Worm (Caenorhabditis elegans): ENCODE results near the gene mnr-1.

Gene mnr-1

DNA sequence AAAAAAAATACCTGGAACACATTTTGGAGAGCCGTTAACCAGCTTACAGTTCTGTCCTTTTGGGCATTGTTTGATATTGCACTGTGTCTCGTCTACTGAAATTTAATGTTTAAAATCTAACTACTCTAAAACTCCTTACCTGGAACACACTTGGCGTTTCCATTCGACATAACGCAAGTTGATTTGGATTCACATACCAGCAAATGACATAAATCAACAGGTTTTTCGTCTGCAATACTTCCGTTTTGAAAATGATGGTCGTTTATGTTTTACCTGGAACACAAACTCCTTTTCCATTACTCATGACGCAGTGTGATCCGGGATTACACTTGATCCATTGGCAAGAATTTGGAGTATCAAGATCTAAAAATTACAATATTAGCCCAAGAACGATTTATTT, 29.2 kb upstream of the mnr-1 start:
- TF ChIP-seq zip-8 (tag; optimal IDR thresholded peaks at IDR 0.05) (no peak), lin-13 (tag; optimal IDR thresholded peaks at IDR 0.05) (no peak), mep-1 (tag; optimal IDR thresholded peaks at IDR 0.05) (no peak), mab-5 (tag; optimal IDR thresholded peaks at IDR 0.05) (no peak), blmp-1 (tag; optimal IDR thresholded peaks at IDR 0.05) (no peak), ceh-39 (tag; optimal IDR thresholded peaks at IDR 0.05) (no peak), nhr-76 (tag; optimal IDR thresholded peaks at IDR 0.05) (no peak), lin-32 (GFP tag; optimal IDR thresholded peaks at IDR 0.05) (no peak), flh-1 (GFP tag; optimal IDR thresholded peaks at IDR 0.05) (no peak), elt-1 (tag; optimal IDR thresholded peaks at IDR 0.05; ENCODE audit: borderline replicate concordance, insufficient read depth) (no peak), nhr-2 (tag; optimal IDR thresholded peaks at IDR 0.05) (no peak), cnd-1 (tag; optimal IDR thresholded peaks at IDR 0.05) (no peak), unc-62 (GFP tag; optimal IDR thresholded peaks at IDR 0.05) (no peak)

DNA sequence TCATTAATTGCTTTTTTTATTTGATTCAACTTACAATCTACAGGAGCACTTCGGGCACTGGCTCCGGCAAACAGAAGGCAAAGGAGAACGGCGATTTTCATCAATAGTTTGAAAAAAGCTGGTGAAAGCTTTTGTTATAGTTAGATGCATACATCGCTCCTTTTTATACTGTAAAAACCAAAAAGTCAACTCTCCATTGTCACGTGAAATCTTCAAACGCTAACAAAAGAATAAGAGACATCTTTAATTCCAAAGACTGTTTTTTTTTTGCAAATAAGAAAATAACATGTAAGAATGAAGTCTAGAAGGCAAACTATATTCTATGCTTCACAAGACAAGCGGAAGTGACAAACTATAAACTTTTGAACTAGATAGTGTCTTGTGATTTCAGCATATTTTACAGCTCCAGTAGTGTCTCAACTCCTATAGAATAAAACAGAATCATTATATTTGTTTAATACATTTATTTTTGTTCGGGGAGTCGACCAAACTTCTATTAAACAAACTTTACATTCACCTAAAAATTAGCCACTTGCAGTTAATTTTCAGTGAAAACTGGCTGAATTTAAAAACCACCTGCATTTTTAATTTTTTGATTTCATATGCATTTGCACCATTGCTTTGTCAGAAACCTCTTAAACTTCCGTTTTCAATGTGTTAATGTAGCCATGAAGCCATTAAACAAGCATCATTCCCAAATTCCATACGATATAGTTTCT, 28.2 kb upstream of the mnr-1 start, which contains the start of the genes F46B3.9 and srz-18:
TSS of gene F46B3.9 (minus strand) at position 101 of the 719 bp plus-strand sequence.
TSS of gene srz-18 (plus strand) at position 669 of the 719 bp plus-strand sequence.
- TF ChIP-seq mab-5 (tag; optimal IDR thresholded peaks at IDR 0.05) (no peak), pha-4 (tag; optimal IDR thresholded peaks at IDR 0.05) (no peak), cnd-1 (tag; optimal IDR thresholded peaks at IDR 0.05) (no peak), nhr-28 (tag; optimal IDR thresholded peaks at IDR 0.05) (no peak), flh-1 (GFP tag; optimal IDR thresholded peaks at IDR 0.05) (no peak), nhr-12 (tag; optimal IDR thresholded peaks at IDR 0.05) (no peak), snpc-4 (tag; optimal IDR thresholded peaks at IDR 0.05) (no peak), ceh-43 (GFP tag; optimal IDR thresholded peaks at IDR 0.05) (no peak), sem-2 (GFP tag; optimal IDR thresholded peaks at IDR 0.05) (no peak), bed-3 (GFP tag; optimal IDR thresholded peaks at IDR 0.05) (no peak), ces-1 (GFP tag; optimal IDR thresholded peaks at IDR 0.05) (no peak), tbx-8 (GFP tag; optimal IDR thresholded peaks at IDR 0.05) (no peak), nhr-76 (tag; optimal IDR thresholded peaks at IDR 0.05) (no peak)

DNA sequence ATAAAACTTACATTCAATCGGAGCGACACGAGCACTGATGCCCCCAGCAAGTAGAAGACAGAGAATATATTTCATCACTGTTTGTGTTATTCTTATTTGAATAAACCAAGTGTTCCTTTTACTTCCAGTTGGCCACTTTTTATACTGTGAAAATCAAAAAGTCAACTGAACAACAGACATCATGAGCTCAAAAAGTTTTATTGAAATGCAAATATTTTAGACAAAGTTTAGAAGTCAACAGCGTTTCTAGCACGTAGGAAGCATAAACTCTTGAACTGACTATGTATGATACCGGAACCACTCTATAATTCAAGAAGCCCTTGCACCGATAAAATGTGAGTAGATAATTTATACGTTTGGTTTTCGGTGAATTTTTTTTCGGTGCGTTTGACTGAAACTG, 23.2 kb upstream of the mnr-1 start, which contains the start of gene F46B3.14:
TSS of gene F46B3.14 (minus strand) at position 101 of the 400 bp plus-strand sequence.
- TF ChIP-seq unc-62 (GFP tag; optimal IDR thresholded peaks at IDR 0.05), result no peak
- TF ChIP-seq cnd-1 (tag; optimal IDR thresholded peaks at IDR 0.05), result no peak
- TF ChIP-seq M03D4.4 (tag; optimal IDR thresholded peaks at IDR 0.05), result no peak
- TF ChIP-seq zip-8 (tag; optimal IDR thresholded peaks at IDR 0.05), result no peak
- no peak for TF ChIP-seq mep-1 (tag; optimal IDR thresholded peaks at IDR 0.05)
- TF ChIP-seq ceh-83 (GFP tag; optimal IDR thresholded peaks at IDR 0.05), result no peak
- no peak for TF ChIP-seq elt-3 (tag; optimal IDR thresholded peaks at IDR 0.05)
- TF ChIP-seq nhr-76 (tag; optimal IDR thresholded peaks at IDR 0.05), result no peak
- TF ChIP-seq tbx-8 (GFP tag; optimal IDR thresholded peaks at IDR 0.05), result no peak
- no peak for TF ChIP-seq nhr-28 (tag; optimal IDR thresholded peaks at IDR 0.05)
- TF ChIP-seq pha-4 (tag; optimal IDR thresholded peaks at IDR 0.05), result no peak

ce11 chrV:20633619-20634018, 20.8 kb upstream of the mnr-1 start, which contains the start of gene F46B3.15:
TSS of gene F46B3.15 (minus strand) at chrV:20633719.
- TF ChIP-seq elt-3 (tag; optimal IDR thresholded peaks at IDR 0.05) (no peak), cnd-1 (tag; optimal IDR thresholded peaks at IDR 0.05) (no peak), ces-1 (GFP tag; optimal IDR thresholded peaks at IDR 0.05) (no peak), mab-5 (tag; optimal IDR thresholded peaks at IDR 0.05) (no peak), unc-62 (GFP tag; optimal IDR thresholded peaks at IDR 0.05) (no peak), sptf-1 (tag; optimal IDR thresholded peaks at IDR 0.05) (no peak), ham-2 (GFP tag; optimal IDR thresholded peaks at IDR 0.05) (no peak)

DNA sequence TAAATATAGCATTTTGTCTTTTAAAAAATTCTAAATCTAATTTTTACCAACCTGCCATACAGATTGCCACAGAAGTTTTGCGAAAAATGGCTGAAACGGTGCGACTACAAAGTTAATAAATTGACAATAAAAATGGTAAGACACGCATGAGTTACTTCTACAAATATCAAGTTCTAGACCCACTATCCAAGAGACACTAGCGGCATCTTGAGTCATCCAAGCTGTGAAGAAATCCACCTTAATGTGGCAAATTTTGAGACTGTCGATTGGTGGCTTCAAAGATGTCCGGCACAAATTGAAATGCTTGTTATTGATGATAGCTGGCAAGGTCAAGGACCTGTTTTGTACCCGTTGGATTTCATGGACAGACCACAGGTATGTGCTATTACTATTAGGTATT, 20.1 kb upstream of the mnr-1 start, which contains the start of gene F46B3.16:
TSS of gene F46B3.16 (plus strand) at position 301 of the 400 bp plus-strand sequence.
- no peak for TF ChIP-seq tbx-8 (GFP tag; optimal IDR thresholded peaks at IDR 0.05)
- TF ChIP-seq mep-1 (tag; optimal IDR thresholded peaks at IDR 0.05), result no peak

DNA sequence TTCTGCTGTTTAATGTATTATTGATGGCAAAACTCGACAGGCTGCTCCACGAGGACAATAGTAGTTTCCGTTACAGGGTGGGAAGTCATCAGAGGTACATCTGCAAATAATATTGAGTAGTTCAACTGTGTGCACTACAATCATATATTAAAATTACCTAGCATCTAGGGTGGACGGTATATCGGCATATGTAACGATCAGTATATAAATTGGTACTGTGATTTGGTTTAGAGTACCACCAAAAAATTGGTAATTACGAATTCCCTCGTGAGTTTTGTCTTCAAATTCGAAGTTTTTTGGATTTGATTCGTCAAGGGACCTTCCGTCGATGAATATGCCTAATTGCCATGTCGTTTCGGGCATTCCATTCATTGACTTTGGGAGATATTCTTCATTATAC, 17.6 kb upstream of the mnr-1 start, which contains the start of gene ttr-13:
TSS of gene ttr-13 (minus strand) at position 101 of the 400 bp plus-strand sequence.
- TF ChIP-seq snpc-4 (tag; optimal IDR thresholded peaks at IDR 0.05), result no peak
- no peak for TF ChIP-seq elt-3 (tag; optimal IDR thresholded peaks at IDR 0.05)
- no peak for TF ChIP-seq sptf-1 (tag; optimal IDR thresholded peaks at IDR 0.05)
- TF ChIP-seq ztf-11 (tag; optimal IDR thresholded peaks at IDR 0.05), result no peak
- TF ChIP-seq nhr-28 (tag; optimal IDR thresholded peaks at IDR 0.05), result no peak
- no peak for TF ChIP-seq elt-1 (tag; optimal IDR thresholded peaks at IDR 0.05; ENCODE audit: borderline replicate concordance, insufficient read depth)
- no peak for TF ChIP-seq ceh-43 (GFP tag; optimal IDR thresholded peaks at IDR 0.05)
